Fruit fly (Drosophila melanogaster) whole organism, embryonic: ENCODE results near the gene alpha-PheRS.

Experiments
- Bgb ChIP-seq: fragments of 200-800 bp; sonication (Bioruptor generic); IDR thresholded peaks from 2 replicates; pipeline ENCODE4 v1.3.6; 2022; ENCODE audit warnings: missing biosample characterization, missing genetic modification characterization; ENCODE audit not compliant: partially characterized antibody
- Blimp-1 ChIP-seq: fragments of 200-800 bp; sonication (Bioruptor generic); optimal IDR thresholded peaks from 3 replicates; lab custom pipeline; 2018; ENCODE audit warnings: missing biosample characterization, missing genetic modification characterization, mild to moderate bottlenecking, moderate library complexity, missing genetic modification reagents
- CG10366 ChIP-seq: fragments of 200-800 bp; sonication (Bioruptor generic); IDR thresholded peaks from 2 replicates; pipeline ENCODE4 v1.3.6; 2022; ENCODE audit warnings: missing biosample characterization, missing genetic modification characterization
- CG12769 ChIP-seq: fragments of 200-800 bp; sonication (Bioruptor generic); optimal IDR thresholded peaks from 2 replicates; lab custom pipeline; 2019; ENCODE audit warnings: missing biosample characterization, mild to moderate bottlenecking, missing genetic modification characterization, moderate library complexity
- CG15479 ChIP-seq: fragments of 200-800 bp; sonication (Bioruptor generic); optimal IDR thresholded peaks from 3 replicates; lab custom pipeline; 2019; ENCODE audit warnings: missing biosample characterization, mild to moderate bottlenecking, missing genetic modification characterization, moderate library complexity
- CG17328 ChIP-seq: fragments of 200-800 bp; sonication (Bioruptor generic); IDR thresholded peaks from 2 replicates; pipeline ENCODE4 v1.3.6; 2022; ENCODE audit warnings: missing biosample characterization, missing genetic modification characterization
- CG17802 ChIP-seq: fragments of 200-800 bp; sonication (Bioruptor generic); optimal IDR thresholded peaks from 2 replicates; lab custom pipeline; 2018; ENCODE audit warnings: missing biosample characterization, mild to moderate bottlenecking, missing genetic modification characterization, moderate library complexity
- CG18599 ChIP-seq: fragments of 200-800 bp; sonication (Bioruptor generic); optimal IDR thresholded peaks from 3 replicates; lab custom pipeline; 2017; ENCODE audit warnings: missing biosample characterization, missing genetic modification characterization, mild to moderate bottlenecking, moderate library complexity, missing genetic modification reagents
- CG3838 ChIP-seq: fragments of 200-800 bp; sonication (Bioruptor generic); optimal IDR thresholded peaks from 3 replicates; lab custom pipeline; 2016; ENCODE audit warnings: missing biosample characterization, missing genetic modification characterization
- CG4282 ChIP-seq: fragments of 200-800 bp; sonication (Bioruptor generic); optimal IDR thresholded peaks from 2 replicates; lab custom pipeline; 2016; ENCODE audit warnings: missing biosample characterization, missing genetic modification characterization
- CG5245 ChIP-seq: fragments of 200-800 bp; sonication (Bioruptor generic); optimal IDR thresholded peaks from 3 replicates; lab custom pipeline; 2016; ENCODE audit warnings: missing biosample characterization, missing genetic modification characterization
- CG6175 ChIP-seq: fragments of 200-800 bp; sonication (Bioruptor generic); IDR thresholded peaks from 3 replicates; pipeline ENCODE4 v1.3.6; 2022; ENCODE audit warnings: missing biosample characterization, missing genetic modification characterization
- CG8388 ChIP-seq: fragments of 200-800 bp; sonication (Bioruptor generic); optimal IDR thresholded peaks from 2 replicates; lab custom pipeline; 2019; ENCODE audit warnings: missing biosample characterization, mild to moderate bottlenecking, missing genetic modification characterization, moderate library complexity
- CG8924 ChIP-seq: fragments of 200-800 bp; optimal IDR thresholded peaks from 3 replicates; lab custom pipeline; 2019; ENCODE audit warnings: missing biosample characterization, mild to moderate bottlenecking, missing genetic modification characterization, moderate library complexity
- CG9609 ChIP-seq: fragments of 200-800 bp; sonication (Bioruptor generic); optimal IDR thresholded peaks from 3 replicates; lab custom pipeline; 2016; ENCODE audit warnings: missing biosample characterization, missing genetic modification characterization
- CG9797 ChIP-seq: fragments of 200-800 bp; sonication (Bioruptor generic); optimal IDR thresholded peaks from 3 replicates; lab custom pipeline; 2018; ENCODE audit warnings: missing biosample characterization, mild to moderate bottlenecking, missing genetic modification characterization
- Dip3 ChIP-seq: fragments of 200-800 bp; sonication (Bioruptor generic); optimal IDR thresholded peaks from 3 replicates; lab custom pipeline; 2016; ENCODE audit warnings: missing biosample characterization, missing genetic modification characterization
- Ets65A ChIP-seq: fragments of 200-800 bp; sonication (Bioruptor generic); peaks from one replicate; lab custom pipeline; 2016; ENCODE audit warnings: missing biosample characterization, missing genetic modification characterization
- HLH4C ChIP-seq: fragments of 200-800 bp; sonication (Bioruptor generic); IDR thresholded peaks from 3 replicates; pipeline ENCODE4 v1.3.6; 2022; ENCODE audit warnings: missing biosample characterization, missing genetic modification characterization; ENCODE audit not compliant: partially characterized antibody
- HLHmδ ChIP-seq: fragments of 200-800 bp; sonication (Bioruptor generic); optimal IDR thresholded peaks from 2 replicates; lab custom pipeline; 2018; ENCODE audit warnings: missing biosample characterization, mild to moderate bottlenecking, missing genetic modification characterization, moderate library complexity
- Hr51 ChIP-seq, 2 experiments: fragments of 200-800 bp; sonication (Bioruptor generic); optimal IDR thresholded peaks; 2 replicates in 1 of 2; 3 replicates in 1 of 2; lab custom pipeline; 2016 to 2018; ENCODE audit warnings: missing biosample characterization in 2 of 2, missing genetic modification characterization in 2 of 2, mild to moderate bottlenecking in 1 of 2, moderate library complexity in 1 of 2
- Hsf ChIP-seq: fragments of 200-800 bp; sonication (Bioruptor generic); optimal IDR thresholded peaks from 3 replicates; lab custom pipeline; 2016; ENCODE audit warnings: missing biosample characterization, missing genetic modification characterization
- Mes4 ChIP-seq: fragments of 200-800 bp; sonication (Bioruptor generic); optimal IDR thresholded peaks from 2 replicates; lab custom pipeline; 2016; ENCODE audit warnings: missing biosample characterization, missing genetic modification characterization
- Optix ChIP-seq: fragments of 200-800 bp; sonication (Bioruptor generic); IDR thresholded peaks from 3 replicates; pipeline ENCODE4 v1.3.6; 2022; ENCODE audit warnings: missing biosample characterization, missing genetic modification characterization
- Sox100B ChIP-seq: fragments of 200-800 bp; sonication (Bioruptor generic); optimal IDR thresholded peaks from 3 replicates; lab custom pipeline; 2018; ENCODE audit warnings: missing biosample characterization, mild to moderate bottlenecking, missing genetic modification characterization
- Sry-δ ChIP-seq: fragments of 200-800 bp; sonication (Bioruptor generic); optimal IDR thresholded peaks from 2 replicates; lab custom pipeline; 2016; ENCODE audit warnings: missing biosample characterization, missing genetic modification characterization
- Vsx1 ChIP-seq: fragments of 200-800 bp; sonication (Bioruptor generic); optimal IDR thresholded peaks from 2 replicates; lab custom pipeline; 2017; ENCODE audit warnings: missing biosample characterization, mild to moderate bottlenecking, missing genetic modification characterization, missing genetic modification reagents
- Xbp1 ChIP-seq: fragments of 200-800 bp; sonication (Bioruptor generic); optimal IDR thresholded peaks from 3 replicates; lab custom pipeline; 2016; ENCODE audit warnings: missing biosample characterization, mild to moderate bottlenecking, missing genetic modification characterization
- amos ChIP-seq: fragments of 200-800 bp; sonication (Bioruptor generic); IDR thresholded peaks from 2 replicates; pipeline ENCODE4 v1.3.6; 2022; ENCODE audit warnings: missing biosample characterization, missing genetic modification characterization; ENCODE audit not compliant: partially characterized antibody
- ash1 ChIP-seq: fragments of 200-800 bp; sonication (Bioruptor generic); optimal IDR thresholded peaks from 2 replicates; lab custom pipeline; 2018; ENCODE audit warnings: missing biosample characterization, mild to moderate bottlenecking, missing genetic modification characterization
- bab2 ChIP-seq: fragments of 200-800 bp; sonication (Bioruptor generic); optimal IDR thresholded peaks from 2 replicates; lab custom pipeline; 2016; ENCODE audit warnings: missing biosample characterization, missing genetic modification characterization
- bcd ChIP-seq: fragments of 200-800 bp; sonication (Bioruptor generic); optimal IDR thresholded peaks from 2 replicates; lab custom pipeline; 2017; ENCODE audit warnings: missing biosample characterization, mild to moderate bottlenecking, missing genetic modification characterization
- cad ChIP-seq: fragments of >200 bp; optimal IDR thresholded peaks from 2 replicates; lab custom pipeline; 2017; ENCODE audit warnings: missing biosample characterization, missing genetic modification characterization
- eve ChIP-seq, 2 experiments: fragments of >200 bp; optimal IDR thresholded peaks; 2 replicates each; lab custom pipeline; 2017; ENCODE audit warnings: missing biosample characterization in 2 of 2, missing genetic modification characterization in 2 of 2
- exex ChIP-seq: fragments of 200-800 bp; sonication (Bioruptor generic); optimal IDR thresholded peaks from 4 replicates; lab custom pipeline; 2018; ENCODE audit warnings: missing biosample characterization, mild to moderate bottlenecking, missing genetic modification characterization, moderate library complexity
- h ChIP-seq: fragments of >200 bp; optimal IDR thresholded peaks from 2 replicates; lab custom pipeline; 2017
- nmo ChIP-seq: fragments of 200-800 bp; sonication (Bioruptor generic); optimal IDR thresholded peaks from 2 replicates; lab custom pipeline; 2018; ENCODE audit warnings: missing biosample characterization, mild to moderate bottlenecking, missing genetic modification characterization, moderate library complexity
- pfk ChIP-seq: fragments of 200-800 bp; sonication (Bioruptor generic); optimal IDR thresholded peaks from 2 replicates; lab custom pipeline; 2018; ENCODE audit warnings: missing biosample characterization, mild to moderate bottlenecking, missing genetic modification characterization, moderate library complexity
- pho ChIP-seq: fragments of 200-800 bp; sonication (Bioruptor generic); optimal IDR thresholded peaks from 2 replicates; lab custom pipeline; 2016; ENCODE audit warnings: missing biosample characterization, missing genetic modification characterization
- scrt ChIP-seq: fragments of 200-800 bp; sonication (Bioruptor generic); optimal IDR thresholded peaks from 2 replicates; lab custom pipeline; 2018; ENCODE audit warnings: missing biosample characterization, mild to moderate bottlenecking, missing genetic modification characterization, moderate library complexity
- shn ChIP-seq: fragments of 200-800 bp; sonication (Bioruptor generic); optimal IDR thresholded peaks from 3 replicates; lab custom pipeline; 2016; ENCODE audit warnings: missing biosample characterization, missing genetic modification characterization
- sob ChIP-seq: fragments of 200-800 bp; sonication (Bioruptor generic); IDR thresholded peaks from 2 replicates; pipeline ENCODE4 v1.3.6; 2022; ENCODE audit warnings: missing biosample characterization, missing genetic modification characterization
- ssp ChIP-seq: fragments of 200-800 bp; sonication (Bioruptor generic); IDR thresholded peaks from 2 replicates; pipeline ENCODE4 v1.3.6; 2022; ENCODE audit warnings: missing biosample characterization, missing genetic modification characterization
- stwl ChIP-seq: fragments of 200-800 bp; sonication (Bioruptor generic); optimal IDR thresholded peaks from 3 replicates; lab custom pipeline; 2018; ENCODE audit warnings: missing biosample characterization, mild to moderate bottlenecking, missing genetic modification characterization, moderate library complexity
- sug ChIP-seq: fragments of 200-800 bp; optimal IDR thresholded peaks from 2 replicates; lab custom pipeline; 2019; ENCODE audit warnings: missing biosample characterization, mild to moderate bottlenecking, missing genetic modification characterization, moderate library complexity
- wek ChIP-seq: fragments of 200-800 bp; sonication (Bioruptor generic); optimal IDR thresholded peaks from 3 replicates; lab custom pipeline; 2018; ENCODE audit warnings: missing biosample characterization, mild to moderate bottlenecking, missing genetic modification characterization, moderate library complexity
- zfh2 ChIP-seq: fragments of 200-800 bp; sonication (Bioruptor generic); optimal IDR thresholded peaks from 2 replicates; lab custom pipeline; 2016; ENCODE audit warnings: missing biosample characterization, missing genetic modification characterization

The alpha-PheRS gene

dm6 chrX:8141353-8142066 lies 3.9 kb downstream of the alpha-PheRS start (continued):
- TF ChIP-seq cad (GFP tag; lab: Kevin White, UChicago): no peak
- no peak for TF ChIP-seq ash1 (GFP tag; lab: Kevin White, UChicago)
- TF ChIP-seq HLHmδ (GFP tag; lab: Kevin White, UChicago): no peak
- no peak for TF ChIP-seq CG4282 (GFP tag; lab: Kevin White, UChicago)
- no peak for TF ChIP-seq Optix (GFP tag; lab: Robert Waterston, UW)
- TF ChIP-seq amos (GFP tag; lab: Robert Waterston, UW): no peak
- TF ChIP-seq CG9609 (GFP tag; lab: Kevin White, UChicago): no peak
- no peak for TF ChIP-seq stwl (tag; lab: Kevin White, UChicago)
- TF ChIP-seq CG9797: no peak
- TF ChIP-seq shn: peak; percentile 18
- TF ChIP-seq Hr51 (GFP tag; optimal IDR thresholded peaks at IDR 0.05; lab: Kevin White, UChicago): peak; percentile 23 to 37
- peak; percentile 27 for TF ChIP-seq Hsf (GFP tag; lab: Kevin White, UChicago)
- peak; percentile 16 for TF ChIP-seq Xbp1 (GFP tag; lab: Kevin White, UChicago)
- peak; percentile 12; the same call in 1 of the 2 replicates for TF ChIP-seq CG10366 (GFP tag; lab: Robert Waterston, UW)
- TF ChIP-seq CG8388 (GFP tag; lab: Kevin White, UChicago): no peak
- TF ChIP-seq Sry-δ: no peak
- no peak for TF ChIP-seq nmo (GFP tag; lab: Kevin White, UChicago)
- TF ChIP-seq zfh2 (GFP tag; lab: Kevin White, UChicago): peak; percentile 24
- no peak for TF ChIP-seq eve (GFP tag; optimal IDR thresholded peaks at IDR 0.05; lab: Kevin White, UChicago)
- no peak for TF ChIP-seq Ets65A (GFP tag; lab: Kevin White, UChicago)
- TF ChIP-seq CG12769 (tag; lab: Kevin White, UChicago): peak; percentile 96
- TF ChIP-seq h (lab: Kevin White, UChicago): no peak
- peak; percentile 28 for TF ChIP-seq Dip3 (GFP tag; lab: Kevin White, UChicago)
- TF ChIP-seq CG5245 (GFP tag; lab: Kevin White, UChicago): no peak
- peak; percentile 8 for TF ChIP-seq pho (GFP tag; lab: Kevin White, UChicago)
- TF ChIP-seq Vsx1: no peak
- TF ChIP-seq CG6175 (GFP tag; lab: Robert Waterston, UW): no peak
- TF ChIP-seq Mes4 (GFP tag; lab: Kevin White, UChicago): no peak
- peak; percentile 35; the same call in 1 of the 2 replicates for TF ChIP-seq Bgb (GFP tag; lab: Robert Waterston, UW)
- peak; percentile 4 for TF ChIP-seq CG8924
- TF ChIP-seq bab2 (GFP tag; lab: Kevin White, UChicago): peak; percentile 5
- TF ChIP-seq wek (GFP tag; lab: Kevin White, UChicago): no peak
- no peak for TF ChIP-seq HLH4C
- no peak for TF ChIP-seq ssp (GFP tag; lab: Robert Waterston, UW)
- TF ChIP-seq CG3838: no peak

dm6 chrX:8140707-8141106 lies 4.7 kb downstream of the alpha-PheRS start:
- TF ChIP-seq CG17802 (tag; lab: Kevin White, UChicago) (peak; percentile 28), CG3838 (no peak), CG15479 (GFP tag; lab: Kevin White, UChicago) (no peak), bcd (GFP tag; lab: Kevin White, UChicago) (no peak), sob (GFP tag; lab: Robert Waterston, UW) (no peak), Sox100B (no peak), CG17328 (no peak), exex (tag; lab: Kevin White, UChicago) (peak; percentile 73), pfk (peak; percentile 92), Blimp-1 (no peak), scrt (GFP tag; lab: Kevin White, UChicago) (no peak), CG18599 (GFP tag; lab: Kevin White, UChicago) (no peak), sug (tag; lab: Kevin White, UChicago) (peak; percentile 2), Vsx1 (peak; percentile 42)
